Worm (Caenorhabditis elegans) whole organism, mixed stage, embryonic: ENCODE measurements around the gene T26H5.9.

Experiments
- M03D4.4 ChIP-seq: sonication (generic microtip); optimal IDR thresholded peaks from 2 replicates; lab custom pipeline; 2017; ENCODE audit warnings: mild to moderate bottlenecking, missing genetic modification characterization, missing compliant biosample characterization
- blmp-1 ChIP-seq: fragments of 150-350 bp; optimal IDR thresholded peaks from 2 replicates; lab custom pipeline; 2014; ENCODE audit warnings: missing biosample characterization, missing genetic modification characterization
- ceh-39 ChIP-seq: fragments of 150-350 bp; optimal IDR thresholded peaks from 2 replicates; lab custom pipeline; 2014; ENCODE audit warnings: missing biosample characterization, missing genetic modification characterization
- ceh-43 ChIP-seq: fragments of 200-800 bp; sonication (Bioruptor generic); optimal IDR thresholded peaks from 2 replicates; lab custom pipeline; 2018; ENCODE audit warnings: mild to moderate bottlenecking, missing genetic modification characterization, moderate library complexity, missing compliant biosample characterization
- ceh-83 ChIP-seq: fragments of 200-800 bp; sonication (Bioruptor generic); optimal IDR thresholded peaks from 2 replicates; lab custom pipeline; 2018; ENCODE audit warnings: mild to moderate bottlenecking, missing genetic modification characterization, missing compliant biosample characterization
- ces-1 ChIP-seq: fragments of 150-350 bp; optimal IDR thresholded peaks from 2 replicates; lab custom pipeline; 2014; ENCODE audit warnings: missing biosample characterization, missing genetic modification reagents, missing genetic modification characterization
- cnd-1 ChIP-seq: fragments of 200-800 bp; sonication (Bioruptor generic); optimal IDR thresholded peaks from 2 replicates; lab custom pipeline; 2018; ENCODE audit warnings: mild to moderate bottlenecking, missing genetic modification characterization, missing compliant biosample characterization
- drap-1 ChIP-seq: fragments of 200-800 bp; sonication (Bioruptor generic); optimal IDR thresholded peaks from 3 replicates; lab custom pipeline; 2018; ENCODE audit warnings: mild to moderate bottlenecking, missing genetic modification characterization, missing compliant biosample characterization
- elt-1 ChIP-seq: sonication (generic microtip); optimal IDR thresholded peaks from 2 replicates; lab custom pipeline; 2017; ENCODE audit warnings: missing genetic modification characterization, mild to moderate bottlenecking, missing compliant biosample characterization, antibody characterized with exemption, moderate library complexity, borderline replicate concordance; ENCODE audit not compliant: insufficient read depth
- flh-1 ChIP-seq: fragments of 200-800 bp; sonication (Bioruptor generic); optimal IDR thresholded peaks from 2 replicates; lab custom pipeline; 2018; ENCODE audit warnings: mild to moderate bottlenecking, missing genetic modification characterization, moderate library complexity, missing compliant biosample characterization
- ham-2 ChIP-seq: fragments of 200-800 bp; sonication (Bioruptor generic); optimal IDR thresholded peaks from 2 replicates; lab custom pipeline; 2018; ENCODE audit warnings: mild to moderate bottlenecking, missing genetic modification characterization, missing compliant biosample characterization
- lin-13 ChIP-seq: fragments of 150-350 bp; optimal IDR thresholded peaks from 2 replicates; lab custom pipeline; 2014; ENCODE audit warnings: missing biosample characterization, missing genetic modification characterization
- lin-32 ChIP-seq: fragments of 200-800 bp; sonication (Bioruptor generic); optimal IDR thresholded peaks from 2 replicates; lab custom pipeline; 2018; ENCODE audit warnings: mild to moderate bottlenecking, missing genetic modification characterization, missing compliant biosample characterization
- lsy-2 ChIP-seq: fragments of 150-350 bp; optimal IDR thresholded peaks from 2 replicates; lab custom pipeline; 2014; ENCODE audit warnings: missing biosample characterization, missing genetic modification characterization
- mab-5 ChIP-seq: fragments of 150-350 bp; optimal IDR thresholded peaks from 2 replicates; lab custom pipeline; 2014; ENCODE audit warnings: missing biosample characterization, missing genetic modification characterization
- mep-1 ChIP-seq: fragments of 150-350 bp; optimal IDR thresholded peaks from 2 replicates; lab custom pipeline; 2017; ENCODE audit warnings: missing biosample characterization, missing genetic modification reagents, missing genetic modification characterization, inconsistent platforms
- mls-2 ChIP-seq: sonication (generic microtip); optimal IDR thresholded peaks from 2 replicates; lab custom pipeline; 2016; ENCODE audit warnings: mild to moderate bottlenecking, missing genetic modification characterization, moderate library complexity, missing compliant biosample characterization
- nhr-12 ChIP-seq: fragments of 150-350 bp; optimal IDR thresholded peaks from 2 replicates; lab custom pipeline; 2014; ENCODE audit warnings: missing biosample characterization, missing genetic modification characterization
- nhr-2 ChIP-seq: fragments of 150-350 bp; optimal IDR thresholded peaks from 2 replicates; lab custom pipeline; 2014; ENCODE audit warnings: missing biosample characterization, missing genetic modification characterization
- nhr-237 ChIP-seq: fragments of 150-350 bp; optimal IDR thresholded peaks from 2 replicates; lab custom pipeline; 2014; ENCODE audit warnings: missing biosample characterization, missing genetic modification characterization
- nhr-28 ChIP-seq: fragments of 150-350 bp; optimal IDR thresholded peaks from 2 replicates; lab custom pipeline; 2014; ENCODE audit warnings: missing biosample characterization, missing genetic modification characterization
- nhr-76 ChIP-seq: sonication (generic microtip); optimal IDR thresholded peaks from 2 replicates; lab custom pipeline; 2017; ENCODE audit warnings: missing biosample characterization, missing genetic modification characterization
- pha-4 ChIP-seq: fragments of 150-350 bp; optimal IDR thresholded peaks from 2 replicates; lab custom pipeline; 2018; ENCODE audit warnings: missing biosample characterization, missing genetic modification reagents, missing genetic modification characterization
- sem-2 ChIP-seq: fragments of 200-800 bp; sonication (Bioruptor generic); optimal IDR thresholded peaks from 2 replicates; lab custom pipeline; 2018; ENCODE audit warnings: mild to moderate bottlenecking, missing genetic modification characterization, missing compliant biosample characterization
- snpc-4 ChIP-seq: fragments of 150-350 bp; optimal IDR thresholded peaks from 2 replicates; lab custom pipeline; 2014; ENCODE audit warnings: missing biosample characterization, missing genetic modification characterization
- sptf-1 ChIP-seq: sonication (generic microtip); optimal IDR thresholded peaks from 2 replicates; lab custom pipeline; 2017; ENCODE audit warnings: mild to moderate bottlenecking, missing genetic modification characterization, moderate library complexity, missing compliant biosample characterization
- tbx-8 ChIP-seq: fragments of 200-800 bp; sonication (Bioruptor generic); optimal IDR thresholded peaks from 2 replicates; lab custom pipeline; 2018; ENCODE audit warnings: mild to moderate bottlenecking, missing genetic modification characterization, moderate library complexity, missing compliant biosample characterization
- unc-120 ChIP-seq: sonication (generic microtip); optimal IDR thresholded peaks from 2 replicates; lab custom pipeline; 2017; ENCODE audit warnings: missing genetic modification characterization, missing compliant biosample characterization; ENCODE audit not compliant: poor library complexity, severe bottlenecking
- unc-39 ChIP-seq: fragments of 150-350 bp; optimal IDR thresholded peaks from 2 replicates; lab custom pipeline; 2014; ENCODE audit warnings: missing biosample characterization, missing genetic modification characterization
- unc-62 ChIP-seq: fragments of 150-350 bp; optimal IDR thresholded peaks from 2 replicates; lab custom pipeline; 2014; ENCODE audit warnings: missing biosample characterization, missing genetic modification reagents, missing genetic modification characterization
- zip-8 ChIP-seq: fragments of 150-350 bp; optimal IDR thresholded peaks from 2 replicates; lab custom pipeline; 2014; ENCODE audit warnings: missing biosample characterization, missing genetic modification characterization
- ztf-11 ChIP-seq: fragments of 150-350 bp; optimal IDR thresholded peaks from 2 replicates; lab custom pipeline; 2014; ENCODE audit warnings: missing biosample characterization, missing genetic modification characterization

Gene T26H5.9

DNA sequence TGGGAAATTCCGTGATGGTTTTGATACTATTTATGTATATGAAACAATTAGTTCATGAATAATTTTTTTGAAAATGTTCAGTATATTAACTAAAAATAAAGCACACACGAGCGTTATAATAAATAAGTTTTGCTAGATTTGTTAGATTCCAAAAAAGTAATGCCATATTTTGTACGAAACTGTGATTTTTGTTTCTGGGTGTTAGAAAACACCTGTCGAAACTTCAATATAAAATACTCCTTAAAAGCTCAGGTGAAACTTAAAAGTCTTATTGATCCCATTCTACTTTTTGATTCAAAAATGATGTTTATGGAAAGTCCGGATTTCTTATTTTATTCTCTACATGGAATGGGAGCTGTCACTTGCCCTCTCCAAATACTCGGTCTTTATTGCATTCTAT lies 28.8 kb upstream of the T26H5.9 start, which contains the start of gene srh-265:
Gene srh-265 (plus strand): TSS at position 301 of the 400 bp plus-strand sequence.
- no peak for TF ChIP-seq mab-5
- no peak for TF ChIP-seq lsy-2 (tag; lab: Kevin White, UChicago)
- TF ChIP-seq zip-8 (tag; lab: Kevin White, UChicago): no peak
- no peak for TF ChIP-seq cnd-1 (tag; lab: Kevin White, UChicago)
- TF ChIP-seq flh-1 (GFP tag; lab: Kevin White, UChicago): no peak
- no peak for TF ChIP-seq ceh-39
- TF ChIP-seq ztf-11 (tag; lab: Kevin White, UChicago): no peak

ce11 chrV:15417822-15418221 lies 26.9 kb upstream of the T26H5.9 start, which contains the start of gene T06E6.10:
Gene T06E6.10 (plus strand): TSS chrV:15418122.
- no peak for TF ChIP-seq snpc-4 (tag; lab: Kevin White, UChicago)
- TF ChIP-seq tbx-8 (GFP tag; lab: Kevin White, UChicago): no peak
- no peak for TF ChIP-seq ceh-43 (GFP tag; lab: Kevin White, UChicago)
- TF ChIP-seq cnd-1 (tag; lab: Kevin White, UChicago): no peak
- TF ChIP-seq pha-4 (tag; lab: Kevin White, UChicago): no peak
- no peak for TF ChIP-seq sem-2
- TF ChIP-seq nhr-2: no peak
- no peak for TF ChIP-seq elt-1
- TF ChIP-seq M03D4.4: no peak
- no peak for TF ChIP-seq nhr-28 (tag; lab: Kevin White, UChicago)
- TF ChIP-seq lin-13 (tag; lab: Kevin White, UChicago): no peak
- TF ChIP-seq lsy-2 (tag; lab: Kevin White, UChicago): no peak
- TF ChIP-seq unc-62 (GFP tag; lab: Kevin White, UChicago): no peak
- TF ChIP-seq unc-39 (tag; lab: Kevin White, UChicago): no peak
- TF ChIP-seq sptf-1: no peak
- no peak for TF ChIP-seq drap-1 (GFP tag; lab: Kevin White, UChicago)
- no peak for TF ChIP-seq mep-1 (tag; lab: Kevin White, UChicago)

- TF ChIP-seq lin-32 (GFP tag; lab: Kevin White, UChicago) (no peak), ztf-11 (tag; lab: Kevin White, UChicago) (no peak), M03D4.4 (no peak), blmp-1 (tag; lab: Kevin White, UChicago) (no peak), ham-2 (no peak), ceh-83 (no peak), lsy-2 (tag; lab: Kevin White, UChicago) (no peak), nhr-237 (tag; lab: Kevin White, UChicago) (no peak), nhr-2 (no peak), unc-62 (GFP tag; lab: Kevin White, UChicago) (no peak), mls-2 (tag; lab: Kevin White, UChicago) (no peak), unc-39 (tag; lab: Kevin White, UChicago) (no peak), mep-1 (tag; lab: Kevin White, UChicago) (no peak), cnd-1 (tag; lab: Kevin White, UChicago) (no peak)
Observed at ce11 chrV:15423601-15424000, 21.1 kb upstream of the T26H5.9 start, which contains the start of gene fbxa-104. Gene fbxa-104 (minus strand): TSS chrV:15423683.

DNA sequence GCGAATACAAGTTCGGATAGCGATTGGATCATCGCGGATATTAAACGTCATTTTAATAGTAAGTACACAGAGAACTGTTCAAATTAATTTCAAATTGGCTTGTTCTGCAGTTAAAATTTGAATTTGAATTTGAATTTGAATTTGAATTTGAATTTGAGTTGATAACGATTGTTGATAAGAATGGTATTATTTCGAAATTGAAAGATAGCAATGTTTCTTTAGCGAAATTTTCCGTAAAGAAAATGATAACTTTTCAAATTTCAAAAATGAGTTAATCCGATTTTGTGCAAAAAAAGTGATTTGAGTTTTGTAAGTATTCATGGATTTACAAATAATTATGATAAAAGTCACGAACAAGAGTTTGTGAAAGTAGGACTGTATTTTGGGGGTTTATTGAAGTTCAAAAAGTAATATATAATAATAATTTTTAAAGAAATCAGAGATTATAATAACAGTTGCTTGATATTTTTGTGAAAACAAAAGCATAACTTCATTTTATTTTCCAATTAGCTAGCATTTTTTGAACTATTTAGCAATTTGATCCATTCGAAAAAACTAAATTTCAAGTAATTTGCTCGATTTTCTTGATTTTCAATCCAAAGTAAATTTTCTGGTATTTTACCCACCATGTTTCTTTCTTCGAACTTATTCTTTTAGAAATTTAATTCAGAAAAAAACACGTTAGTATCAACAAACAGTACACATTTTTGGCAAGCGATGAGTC lies 19.2 kb upstream of the T26H5.9 start, which contains the start of gene Y36E3A.2:
Gene Y36E3A.2 (plus strand): TSS at position 674 of the 724 bp plus-strand sequence.
- TF ChIP-seq nhr-12 (tag; lab: Kevin White, UChicago) (no peak), ceh-39 (no peak)

- TF ChIP-seq ztf-11 (tag; lab: Kevin White, UChicago) (no peak), lin-13 (tag; lab: Kevin White, UChicago) (no peak), lsy-2 (tag; lab: Kevin White, UChicago) (no peak), mep-1 (tag; lab: Kevin White, UChicago) (no peak), nhr-12 (tag; lab: Kevin White, UChicago) (no peak), blmp-1 (tag; lab: Kevin White, UChicago) (no peak), mab-5 (no peak), pha-4 (tag; lab: Kevin White, UChicago) (no peak), nhr-237 (tag; lab: Kevin White, UChicago) (no peak), unc-120 (no peak), snpc-4 (tag; lab: Kevin White, UChicago) (no peak), ces-1 (GFP tag; lab: Kevin White, UChicago) (no peak), ceh-39 (no peak), drap-1 (GFP tag; lab: Kevin White, UChicago) (no peak), ceh-83 (no peak), cnd-1 (tag; lab: Kevin White, UChicago) (no peak), nhr-76 (tag; lab: Kevin White, UChicago) (no peak), zip-8 (tag; lab: Kevin White, UChicago) (no peak)
- TF ChIP-seq, all 35 proteins: peak for 0
Observed at ce11 chrV:15426944-15427343, 17.8 kb upstream of the T26H5.9 start, which contains the start of gene fbxa-209. Gene fbxa-209 (minus strand): TSS chrV:15427044.
